Worm (Caenorhabditis elegans): ENCODE data around the gene fbxa-202.

ce11 chrV:6352350-6352749 lies 25.3 kb downstream of the fbxa-202 start:
- TF ChIP-seq elt-3 (tag; optimal IDR thresholded peaks at IDR 0.05): peak in 1 of 3 experiments; percentile 2
- TF ChIP-seq skn-1 (tag; optimal IDR thresholded peaks at IDR 0.05): no peak
- no peak for TF ChIP-seq pha-4 (tag; optimal IDR thresholded peaks at IDR 0.05)
- no peak for TF ChIP-seq ztf-4 (tag; optimal IDR thresholded peaks at IDR 0.05)
- TF ChIP-seq lin-15B (tag; optimal IDR thresholded peaks at IDR 0.05): no peak
- TF ChIP-seq unc-62 (GFP tag; optimal IDR thresholded peaks at IDR 0.05): no peak
- TF ChIP-seq tbx-2 (tag; optimal IDR thresholded peaks at IDR 0.05): no peak
- no peak for TF ChIP-seq ceh-16 (tag; optimal IDR thresholded peaks at IDR 0.05)
- TF ChIP-seq daf-12 (tag; optimal IDR thresholded peaks at IDR 0.05): no peak
- no peak for TF ChIP-seq ama-1 (optimal IDR thresholded peaks at IDR 0.05)
- TF ChIP-seq jun-1 (tag; optimal IDR thresholded peaks at IDR 0.05): no peak
- no peak for TF ChIP-seq nhr-11 (tag; optimal IDR thresholded peaks at IDR 0.05)
- TF ChIP-seq elt-2 (tag; optimal IDR thresholded peaks at IDR 0.05): no peak
